Fruit fly (Drosophila melanogaster) whole organism, embryonic: ENCODE data around the gene CG7298.
A peak's percentile ranks its signal among the peaks of the same experiment; 100 is the strongest.

ENCODE experiments used
- Aef1 ChIP-seq: fragments of 200-800 bp; sonication (Bioruptor generic); IDR thresholded peaks from 3 replicates; pipeline ENCODE4 v1.3.6; 2022; ENCODE audit warnings: missing biosample characterization, missing genetic modification characterization
- BtbVII ChIP-seq: fragments of 200-800 bp; sonication (Bioruptor generic); optimal IDR thresholded peaks from 3 replicates; lab custom pipeline; 2017; ENCODE audit warnings: missing biosample characterization, mild to moderate bottlenecking, missing genetic modification characterization
- C15 ChIP-seq: fragments of 200-800 bp; sonication (Bioruptor generic); IDR thresholded peaks from 3 replicates; pipeline ENCODE4 v1.3.6; 2022; ENCODE audit warnings: missing biosample characterization, missing genetic modification characterization
- CG10543 ChIP-seq: fragments of 200-800 bp; sonication (Bioruptor generic); optimal IDR thresholded peaks from 3 replicates; lab custom pipeline; 2017; ENCODE audit warnings: missing biosample characterization, mild to moderate bottlenecking, missing genetic modification characterization, moderate library complexity
- CG11085 ChIP-seq: fragments of 200-800 bp; sonication (Bioruptor generic); IDR thresholded peaks from 2 replicates; pipeline ENCODE4 v1.3.6; 2022; ENCODE audit warnings: missing biosample characterization, missing genetic modification characterization
- CG11398 ChIP-seq: fragments of 200-800 bp; sonication (Bioruptor generic); optimal IDR thresholded peaks from 2 replicates; lab custom pipeline; 2016; ENCODE audit warnings: missing biosample characterization, missing genetic modification characterization
- CG12744 ChIP-seq: fragments of 200-800 bp; sonication (Bioruptor generic); optimal IDR thresholded peaks from 2 replicates; lab custom pipeline; 2016; ENCODE audit warnings: missing biosample characterization, missing genetic modification characterization
- CG13775 ChIP-seq: fragments of 200-800 bp; sonication (Bioruptor generic); optimal IDR thresholded peaks from 3 replicates; lab custom pipeline; 2017; ENCODE audit warnings: missing biosample characterization, mild to moderate bottlenecking, missing genetic modification characterization
- CG14860 ChIP-seq: fragments of 200-800 bp; sonication (Bioruptor generic); IDR thresholded peaks from 3 replicates; pipeline ENCODE4 v1.3.6; 2022; ENCODE audit warnings: missing biosample characterization, missing genetic modification characterization; ENCODE audit not compliant: partially characterized antibody
- CG15601 ChIP-seq: fragments of 200-800 bp; sonication (Bioruptor generic); optimal IDR thresholded peaks from 3 replicates; lab custom pipeline; 2019; ENCODE audit warnings: missing biosample characterization, mild to moderate bottlenecking, missing genetic modification characterization, moderate library complexity
- CG17186 ChIP-seq: fragments of 200-800 bp; sonication (Bioruptor generic); optimal IDR thresholded peaks from 3 replicates; lab custom pipeline; 2017; ENCODE audit warnings: missing biosample characterization, missing genetic modification reagents, missing genetic modification characterization
- CG17385 ChIP-seq: fragments of 200-800 bp; sonication (Bioruptor generic); optimal IDR thresholded peaks from 3 replicates; lab custom pipeline; 2018; ENCODE audit warnings: missing biosample characterization, mild to moderate bottlenecking, missing genetic modification characterization
- CG17568 ChIP-seq: fragments of 200-800 bp; sonication (Bioruptor generic); optimal IDR thresholded peaks from 2 replicates; lab custom pipeline; 2018; ENCODE audit warnings: missing biosample characterization, mild to moderate bottlenecking, missing genetic modification characterization, moderate library complexity
- CG1792 ChIP-seq: fragments of 200-800 bp; sonication (Bioruptor generic); optimal IDR thresholded peaks from 2 replicates; lab custom pipeline; 2016; ENCODE audit warnings: missing biosample characterization, missing genetic modification characterization
- CG1832 ChIP-seq: fragments of 200-800 bp; sonication (Bioruptor generic); optimal IDR thresholded peaks from 2 replicates; lab custom pipeline; 2017; ENCODE audit warnings: missing biosample characterization, mild to moderate bottlenecking, missing genetic modification characterization, inconsistent platforms
- CG34224 ChIP-seq: fragments of 200-800 bp; sonication (Bioruptor generic); IDR thresholded peaks from 3 replicates; pipeline ENCODE4 v1.3.6; 2022; ENCODE audit warnings: missing biosample characterization, missing genetic modification characterization; ENCODE audit not compliant: partially characterized antibody
- CG3847 ChIP-seq: fragments of 200-800 bp; sonication (Bioruptor generic); IDR thresholded peaks from 2 replicates; pipeline ENCODE4 v1.3.6; 2022; ENCODE audit warnings: missing biosample characterization, missing genetic modification characterization
- CG4328 ChIP-seq: fragments of 200-800 bp; sonication (Bioruptor generic); optimal IDR thresholded peaks from 3 replicates; lab custom pipeline; 2017; ENCODE audit warnings: missing biosample characterization, missing genetic modification reagents, missing genetic modification characterization
- CG5180 ChIP-seq: fragments of 200-800 bp; sonication (Bioruptor generic); optimal IDR thresholded peaks from 3 replicates; lab custom pipeline; 2017; ENCODE audit warnings: missing biosample characterization, missing genetic modification characterization, mild to moderate bottlenecking, moderate library complexity, missing genetic modification reagents
- CG5953 ChIP-seq: fragments of 200-800 bp; sonication (Bioruptor generic); IDR thresholded peaks from 2 replicates; pipeline ENCODE4 v1.3.6; 2022; ENCODE audit warnings: missing biosample characterization, missing genetic modification characterization
- CG7745 ChIP-seq: fragments of 200-800 bp; sonication (Bioruptor generic); optimal IDR thresholded peaks from 2 replicates; lab custom pipeline; 2018; ENCODE audit warnings: missing biosample characterization, mild to moderate bottlenecking, missing genetic modification characterization, moderate library complexity
- CG9437 ChIP-seq: fragments of 200-800 bp; sonication (Bioruptor generic); optimal IDR thresholded peaks from 2 replicates; lab custom pipeline; 2018; ENCODE audit warnings: missing biosample characterization, mild to moderate bottlenecking, missing genetic modification characterization
- Dref ChIP-seq: fragments of 200-800 bp; sonication (Bioruptor generic); IDR thresholded peaks from 2 replicates; pipeline ENCODE4 v1.3.6; 2022; ENCODE audit warnings: missing biosample characterization, missing genetic modification characterization
- Fer3 ChIP-seq: fragments of 200-800 bp; sonication (Bioruptor generic); optimal IDR thresholded peaks from 2 replicates; lab custom pipeline; 2018; ENCODE audit warnings: missing biosample characterization, mild to moderate bottlenecking, missing genetic modification characterization, moderate library complexity
- H15 ChIP-seq: fragments of 200-800 bp; sonication (Bioruptor generic); IDR thresholded peaks from 3 replicates; pipeline ENCODE4 v1.3.6; 2022; ENCODE audit warnings: missing biosample characterization, missing genetic modification characterization
- Hey ChIP-seq: fragments of 200-800 bp; sonication (Bioruptor generic); optimal IDR thresholded peaks from 3 replicates; lab custom pipeline; 2018; ENCODE audit warnings: missing biosample characterization, mild to moderate bottlenecking, missing genetic modification characterization
- HmgZ ChIP-seq: fragments of 200-800 bp; sonication (Bioruptor generic); optimal IDR thresholded peaks from 2 replicates; lab custom pipeline; 2018; ENCODE audit warnings: missing biosample characterization, mild to moderate bottlenecking, missing genetic modification characterization
- Max ChIP-seq: fragments of 200-800 bp; sonication (Bioruptor generic); optimal IDR thresholded peaks from 2 replicates; lab custom pipeline; 2016; ENCODE audit warnings: missing biosample characterization, mild to moderate bottlenecking, missing genetic modification characterization
- PHDP ChIP-seq: fragments of 200-800 bp; sonication (Bioruptor generic); optimal IDR thresholded peaks from 3 replicates; lab custom pipeline; 2018; ENCODE audit warnings: missing biosample characterization, mild to moderate bottlenecking, missing genetic modification characterization, moderate library complexity
- Ravus ChIP-seq: fragments of 200-800 bp; sonication (Bioruptor generic); IDR thresholded peaks from 2 replicates; pipeline ENCODE4 v1.3.6; 2022; ENCODE audit warnings: missing biosample characterization, missing genetic modification characterization
- Sox100B ChIP-seq: fragments of 200-800 bp; sonication (Bioruptor generic); optimal IDR thresholded peaks from 3 replicates; lab custom pipeline; 2018; ENCODE audit warnings: missing biosample characterization, mild to moderate bottlenecking, missing genetic modification characterization
- Vsx1 ChIP-seq: fragments of 200-800 bp; sonication (Bioruptor generic); optimal IDR thresholded peaks from 2 replicates; lab custom pipeline; 2017; ENCODE audit warnings: missing biosample characterization, mild to moderate bottlenecking, missing genetic modification characterization, missing genetic modification reagents
- ash1 ChIP-seq: fragments of 200-800 bp; sonication (Bioruptor generic); optimal IDR thresholded peaks from 2 replicates; lab custom pipeline; 2018; ENCODE audit warnings: missing biosample characterization, mild to moderate bottlenecking, missing genetic modification characterization
- bbx ChIP-seq: fragments of 200-800 bp; sonication (Bioruptor generic); IDR thresholded peaks from 2 replicates; pipeline ENCODE4 v1.3.6; 2022; ENCODE audit warnings: missing biosample characterization, missing genetic modification characterization; ENCODE audit not compliant: partially characterized antibody
- chinmo ChIP-seq: fragments of 200-800 bp; sonication (Bioruptor generic); IDR thresholded peaks from 4 replicates; pipeline ENCODE4 v1.3.6; 2022; ENCODE audit warnings: missing biosample characterization, missing genetic modification characterization; ENCODE audit not compliant: partially characterized antibody
- croc ChIP-seq: fragments of 200-800 bp; sonication (Bioruptor generic); conservative IDR thresholded peaks from 3 replicates; pipeline ENCODE4 v1.3.6; 2022; ENCODE audit warnings: missing biosample characterization, missing genetic modification characterization
- ftz-f1 ChIP-seq: fragments of 200-800 bp; sonication (Bioruptor generic); optimal IDR thresholded peaks from 2 replicates; lab custom pipeline; 2016; ENCODE audit warnings: missing biosample characterization, missing genetic modification characterization
- grn ChIP-seq: fragments of 200-800 bp; sonication (Bioruptor generic); optimal IDR thresholded peaks from 3 replicates; lab custom pipeline; 2017; ENCODE audit warnings: missing biosample characterization, missing genetic modification characterization
- kay ChIP-seq: fragments of 200-800 bp; sonication (Bioruptor generic); optimal IDR thresholded peaks from 2 replicates; lab custom pipeline; 2016; ENCODE audit warnings: missing biosample characterization, missing genetic modification characterization
- knrl ChIP-seq: fragments of 200-800 bp; sonication (Bioruptor generic); IDR thresholded peaks from 3 replicates; pipeline ENCODE4 v1.3.6; 2022; ENCODE audit warnings: missing biosample characterization, missing genetic modification characterization; ENCODE audit not compliant: partially characterized antibody
- ranshi ChIP-seq: fragments of 200-800 bp; sonication (Bioruptor generic); IDR thresholded peaks from 2 replicates; pipeline ENCODE4 v1.3.6; 2022; ENCODE audit warnings: missing biosample characterization, missing genetic modification characterization
- sens ChIP-seq: fragments of 200-800 bp; sonication (Bioruptor generic); peaks from one replicate; lab custom pipeline; 2016; ENCODE audit warnings: missing biosample characterization, missing genetic modification characterization
- slbo ChIP-seq: fragments of 200-800 bp; sonication (Bioruptor generic); IDR thresholded peaks from 2 replicates; pipeline ENCODE4 v1.3.6; 2022; ENCODE audit warnings: missing biosample characterization, missing genetic modification characterization
- slou ChIP-seq: fragments of 200-800 bp; sonication (Bioruptor generic); optimal IDR thresholded peaks from 3 replicates; lab custom pipeline; 2016; ENCODE audit warnings: missing biosample characterization, missing genetic modification characterization
- sna ChIP-seq: fragments of 200-800 bp; sonication (Bioruptor generic); IDR thresholded peaks from 2 replicates; pipeline ENCODE4 v1.3.6; 2022; ENCODE audit warnings: missing biosample characterization, missing genetic modification characterization; ENCODE audit not compliant: partially characterized antibody
- sug ChIP-seq: fragments of 200-800 bp; optimal IDR thresholded peaks from 2 replicates; lab custom pipeline; 2019; ENCODE audit warnings: missing biosample characterization, mild to moderate bottlenecking, missing genetic modification characterization, moderate library complexity
- tgo ChIP-seq: fragments of 200-800 bp; sonication (Bioruptor generic); IDR thresholded peaks from 3 replicates; pipeline ENCODE4 v1.3.6; 2022; ENCODE audit warnings: missing biosample characterization, missing genetic modification characterization
- tx ChIP-seq: fragments of 200-800 bp; sonication (Bioruptor generic); optimal IDR thresholded peaks from 2 replicates; lab custom pipeline; 2016; ENCODE audit warnings: missing biosample characterization, missing genetic modification characterization
- wdn ChIP-seq: fragments of 200-800 bp; sonication (Bioruptor generic); IDR thresholded peaks from 2 replicates; pipeline ENCODE4 v1.3.6; 2022; ENCODE audit warnings: missing biosample characterization, missing genetic modification characterization

The CG7298 gene

dm6 chr3L:20186294-20187020, 17.0 kb downstream of the CG7298 start (continued):
- TF ChIP-seq wdn (GFP tag; lab: Robert Waterston, UW): no peak
- TF ChIP-seq HmgZ (tag; lab: Kevin White, UChicago): peak; percentile 19
- no peak for TF ChIP-seq CG7745 (tag; lab: Kevin White, UChicago)
- no peak for TF ChIP-seq CG1832 (GFP tag; lab: Kevin White, UChicago)
- TF ChIP-seq CG5953 (GFP tag; lab: Robert Waterston, UW): no peak
- peak; percentile 37 for TF ChIP-seq CG13775 (GFP tag; lab: Kevin White, UChicago)
- TF ChIP-seq slbo (GFP tag; lab: Robert Waterston, UW): no peak
- TF ChIP-seq CG5180 (GFP tag; lab: Kevin White, UChicago): peak; percentile 36
- peak; percentile 24 for TF ChIP-seq CG9437 (GFP tag; lab: Kevin White, UChicago)
- peak; percentile 33 for TF ChIP-seq Sox100B (GFP tag; lab: Kevin White, UChicago)
- no peak for TF ChIP-seq Dref (GFP tag; lab: Robert Waterston, UW)
- TF ChIP-seq CG34224: no peak
- TF ChIP-seq sug (tag; lab: Kevin White, UChicago): peak; percentile 56
- TF ChIP-seq ranshi (GFP tag; lab: Robert Waterston, UW): no peak
- TF ChIP-seq CG14860 (GFP tag; lab: Robert Waterston, UW): no peak
- peak; percentile 40 for TF ChIP-seq CG17385
- TF ChIP-seq CG11085 (GFP tag; lab: Robert Waterston, UW): no peak
- TF ChIP-seq Max (GFP tag; lab: Kevin White, UChicago): no peak
- no peak for TF ChIP-seq Ravus (GFP tag; lab: Robert Waterston, UW)
- no peak for TF ChIP-seq Aef1 (GFP tag; lab: Robert Waterston, UW)
- peak; percentile 0 for TF ChIP-seq grn (GFP tag; lab: Kevin White, UChicago)
- peak; percentile 11 for TF ChIP-seq Vsx1 (GFP tag; lab: Kevin White, UChicago)
- TF ChIP-seq CG10543 (GFP tag; lab: Kevin White, UChicago): no peak
- TF ChIP-seq sna (GFP tag; lab: Robert Waterston, UW): 0 out of 2 replicates have a peak, but pooled peaks have one; percentile 19
- no peak for TF ChIP-seq CG17186 (GFP tag; lab: Kevin White, UChicago)
- no peak for TF ChIP-seq H15
- TF ChIP-seq Hey (tag; lab: Kevin White, UChicago): no peak
- no peak for TF ChIP-seq CG1792
- TF ChIP-seq tgo: no peak
- no peak for TF ChIP-seq CG11398 (GFP tag; lab: Kevin White, UChicago)
- TF ChIP-seq CG17568 (GFP tag; lab: Kevin White, UChicago): no peak
- TF ChIP-seq croc (GFP tag; lab: Robert Waterston, UW): no peak
- 0 out of 3 replicates have a peak, but pooled peaks have one; percentile 38 for TF ChIP-seq knrl (GFP tag; lab: Robert Waterston, UW)
- TF ChIP-seq tx (GFP tag; lab: Kevin White, UChicago): no peak
- peak; percentile 43 for TF ChIP-seq sens
- TF ChIP-seq C15 (GFP tag; lab: Robert Waterston, UW): no peak
- peak; percentile 48 for TF ChIP-seq kay (GFP tag; lab: Kevin White, UChicago)
- no peak for TF ChIP-seq BtbVII
- TF ChIP-seq slou (GFP tag; lab: Kevin White, UChicago): no peak
- no peak for TF ChIP-seq bbx (GFP tag; lab: Robert Waterston, UW)
- TF ChIP-seq CG12744: no peak
- TF ChIP-seq ftz-f1 (GFP tag; lab: Kevin White, UChicago): no peak
- TF ChIP-seq Fer3 (tag; lab: Kevin White, UChicago): no peak
- peak; percentile 61 for TF ChIP-seq CG15601 (tag; lab: Kevin White, UChicago)
- TF ChIP-seq chinmo (GFP tag; lab: Robert Waterston, UW): peak; percentile 76; the same call in 1 of the 4 replicates
- TF ChIP-seq CG3847 (GFP tag; lab: Robert Waterston, UW): no peak
- peak; percentile 36 for TF ChIP-seq PHDP (tag; lab: Kevin White, UChicago)
- no peak for TF ChIP-seq ash1 (GFP tag; lab: Kevin White, UChicago)
- no peak for TF ChIP-seq CG4328 (GFP tag; lab: Kevin White, UChicago)
